Fruit fly (Drosophila melanogaster) whole organism, pupa: ENCODE measurements around the gene CG9004.

Source experiments
- CG10348 ChIP-seq: fragments of 200-800 bp; sonication (Bioruptor generic); IDR thresholded peaks from 2 replicates; pipeline ENCODE4 v1.3.6; 2022; ENCODE audit warnings: missing biosample characterization, missing genetic modification characterization
- CG32121 ChIP-seq: fragments of 200-800 bp; sonication (Bioruptor generic); IDR thresholded peaks from 2 replicates; pipeline ENCODE4 v1.3.6; 2022; ENCODE audit warnings: missing biosample characterization, missing genetic modification characterization
- CG8159 ChIP-seq: fragments of 200-800 bp; sonication (Bioruptor generic); optimal IDR thresholded peaks from 3 replicates; lab custom pipeline; 2018; ENCODE audit warnings: missing biosample characterization, mild to moderate bottlenecking, missing genetic modification characterization, moderate library complexity
- EcR ChIP-seq: fragments of 200-800 bp; sonication (Bioruptor generic); optimal IDR thresholded peaks from 3 replicates; lab custom pipeline; 2019; ENCODE audit warnings: missing biosample characterization, missing genetic modification characterization, mild to moderate bottlenecking, moderate library complexity, missing genetic modification reagents
- Pif1A ChIP-seq: fragments of 200-800 bp; sonication (Bioruptor generic); optimal IDR thresholded peaks from 3 replicates; lab custom pipeline; 2016; ENCODE audit warnings: missing biosample characterization, missing genetic modification characterization
- Pif1B ChIP-seq: fragments of 200-800 bp; sonication (Bioruptor generic); optimal IDR thresholded peaks from 3 replicates; lab custom pipeline; 2016; ENCODE audit warnings: missing biosample characterization, missing genetic modification characterization
- rn ChIP-seq: fragments of 200-800 bp; sonication (Bioruptor generic); IDR thresholded peaks from 2 replicates; pipeline ENCODE4 v1.3.6; 2022; ENCODE audit warnings: missing biosample characterization, missing genetic modification characterization

dm6 chr3L:2328804-2329203 lies 44.7 kb upstream of the CG9004 start:
- TF ChIP-seq CG32121 (GFP tag; lab: Robert Waterston, UW) (no peak), CG8159 (tag; lab: Kevin White, UChicago) (no peak), CG10348 (GFP tag; lab: Robert Waterston, UW) (no peak), Pif1B (GFP tag; lab: Kevin White, UChicago) (no peak), EcR (no peak), rn (no peak), Pif1A (GFP tag; lab: Kevin White, UChicago) (no peak)
